Fruit fly (Drosophila melanogaster) whole organism, embryonic: ENCODE data around the gene CheB38b.
A peak's percentile ranks its signal among the peaks of the same experiment; 100 is the strongest.

Source experiments
- Atf6 ChIP-seq: fragments of 200-800 bp; sonication (Bioruptor generic); IDR thresholded peaks from 2 replicates; pipeline ENCODE4 v1.3.6; 2022; ENCODE audit warnings: missing biosample characterization, missing genetic modification characterization
- B-H2 ChIP-seq: fragments of 200-800 bp; sonication (Bioruptor generic); optimal IDR thresholded peaks from 2 replicates; lab custom pipeline; 2018; ENCODE audit warnings: missing biosample characterization, mild to moderate bottlenecking, missing genetic modification characterization
- Bgb ChIP-seq: fragments of 200-800 bp; sonication (Bioruptor generic); IDR thresholded peaks from 2 replicates; pipeline ENCODE4 v1.3.6; 2022; ENCODE audit warnings: missing biosample characterization, missing genetic modification characterization; ENCODE audit not compliant: partially characterized antibody
- CG10274 ChIP-seq: fragments of 200-800 bp; sonication (Bioruptor generic); optimal IDR thresholded peaks from 3 replicates; lab custom pipeline; 2017; ENCODE audit warnings: missing biosample characterization, mild to moderate bottlenecking, missing genetic modification characterization
- CG10654 ChIP-seq: fragments of 200-800 bp; sonication (Bioruptor generic); optimal IDR thresholded peaks from 2 replicates; lab custom pipeline; 2016; ENCODE audit warnings: missing biosample characterization, missing genetic modification characterization
- CG10959 ChIP-seq: fragments of 200-800 bp; sonication (Bioruptor generic); IDR thresholded peaks from 2 replicates; pipeline ENCODE4 v1.3.6; 2022; ENCODE audit warnings: missing biosample characterization, missing genetic modification characterization
- CG11398 ChIP-seq: fragments of 200-800 bp; sonication (Bioruptor generic); optimal IDR thresholded peaks from 2 replicates; lab custom pipeline; 2016; ENCODE audit warnings: missing biosample characterization, missing genetic modification characterization
- CG12071 ChIP-seq: fragments of 200-800 bp; sonication (Bioruptor generic); optimal IDR thresholded peaks from 3 replicates; lab custom pipeline; 2018; ENCODE audit warnings: missing biosample characterization, mild to moderate bottlenecking, missing genetic modification characterization
- CG13287 ChIP-seq: fragments of 200-800 bp; sonication (Bioruptor generic); IDR thresholded peaks from 2 replicates; pipeline ENCODE4 v1.3.6; 2022; ENCODE audit warnings: missing biosample characterization, missing genetic modification characterization; ENCODE audit not compliant: partially characterized antibody
- CG14441 ChIP-seq: fragments of 200-800 bp; sonication (Bioruptor generic); IDR thresholded peaks from 2 replicates; pipeline ENCODE4 v1.3.6; 2022; ENCODE audit warnings: missing biosample characterization, missing genetic modification characterization
- CG14710 ChIP-seq: fragments of 200-800 bp; sonication (Bioruptor generic); optimal IDR thresholded peaks from 3 replicates; lab custom pipeline; 2019; ENCODE audit warnings: missing biosample characterization, mild to moderate bottlenecking, missing genetic modification characterization, moderate library complexity
- CG15601 ChIP-seq: fragments of 200-800 bp; sonication (Bioruptor generic); optimal IDR thresholded peaks from 3 replicates; lab custom pipeline; 2019; ENCODE audit warnings: missing biosample characterization, mild to moderate bottlenecking, missing genetic modification characterization, moderate library complexity
- CG17829 ChIP-seq: fragments of 200-800 bp; optimal IDR thresholded peaks from 2 replicates; lab custom pipeline; 2019; ENCODE audit warnings: missing biosample characterization, mild to moderate bottlenecking, missing genetic modification characterization, moderate library complexity
- CG2678 ChIP-seq: fragments of 200-800 bp; sonication (Bioruptor generic); optimal IDR thresholded peaks from 3 replicates; lab custom pipeline; 2019; ENCODE audit warnings: missing biosample characterization, mild to moderate bottlenecking, missing genetic modification characterization, moderate library complexity
- CG2712 ChIP-seq: fragments of 200-800 bp; optimal IDR thresholded peaks from 3 replicates; lab custom pipeline; 2019; ENCODE audit warnings: missing biosample characterization, mild to moderate bottlenecking, missing genetic modification characterization, moderate library complexity
- CG3281 ChIP-seq: fragments of 200-800 bp; sonication (Bioruptor generic); optimal IDR thresholded peaks from 3 replicates; lab custom pipeline; 2017; ENCODE audit warnings: missing biosample characterization, mild to moderate bottlenecking, missing genetic modification characterization
- CG33213 ChIP-seq: fragments of 200-800 bp; sonication (Bioruptor generic); optimal IDR thresholded peaks from 3 replicates; lab custom pipeline; 2016; ENCODE audit warnings: missing biosample characterization, missing genetic modification characterization
- CG3407 ChIP-seq: fragments of 200-800 bp; sonication (Bioruptor generic); optimal IDR thresholded peaks from 2 replicates; lab custom pipeline; 2018; ENCODE audit warnings: missing biosample characterization, mild to moderate bottlenecking, missing genetic modification characterization
- CG4730 ChIP-seq: fragments of 200-800 bp; sonication (Bioruptor generic); IDR thresholded peaks from 2 replicates; pipeline ENCODE4 v1.3.6; 2022; ENCODE audit warnings: missing biosample characterization, missing genetic modification characterization
- CG7372 ChIP-seq: fragments of 200-800 bp; sonication (Bioruptor generic); IDR thresholded peaks from 2 replicates; pipeline ENCODE4 v1.3.6; 2022; ENCODE audit warnings: missing biosample characterization, missing genetic modification characterization
- CG8281 ChIP-seq: fragments of 200-800 bp; sonication (Bioruptor generic); optimal IDR thresholded peaks from 2 replicates; lab custom pipeline; 2018; ENCODE audit warnings: missing biosample characterization, mild to moderate bottlenecking, missing genetic modification characterization, moderate library complexity
- CG8290 ChIP-seq, 3 experiments: fragments of 200-800 bp; sonication (Bioruptor generic); optimal IDR thresholded peaks; 2 replicates each; lab custom pipeline; 2016 to 2019; ENCODE audit warnings: missing biosample characterization in 3 of 3, missing genetic modification characterization in 3 of 3, mild to moderate bottlenecking in 2 of 3, moderate library complexity in 1 of 3
- CG9876 ChIP-seq: fragments of 200-800 bp; sonication (Bioruptor generic); optimal IDR thresholded peaks from 2 replicates; lab custom pipeline; 2016; ENCODE audit warnings: missing biosample characterization, missing genetic modification characterization
- Deaf1 ChIP-seq: fragments of 200-800 bp; optimal IDR thresholded peaks from 3 replicates; lab custom pipeline; 2019; ENCODE audit warnings: missing biosample characterization, mild to moderate bottlenecking, missing genetic modification characterization, moderate library complexity
- Dll ChIP-seq: fragments of 200-800 bp; sonication (Bioruptor generic); IDR thresholded peaks from 4 replicates; pipeline ENCODE4 v1.3.6; 2022; ENCODE audit warnings: missing biosample characterization, missing genetic modification characterization; ENCODE audit not compliant: partially characterized antibody
- E2f1 ChIP-seq: fragments of 200-800 bp; sonication (Bioruptor generic); IDR thresholded peaks from 2 replicates; pipeline ENCODE4 v1.3.6; 2022; ENCODE audit warnings: missing biosample characterization, missing genetic modification characterization
- Fer3 ChIP-seq: fragments of 200-800 bp; sonication (Bioruptor generic); optimal IDR thresholded peaks from 2 replicates; lab custom pipeline; 2018; ENCODE audit warnings: missing biosample characterization, mild to moderate bottlenecking, missing genetic modification characterization, moderate library complexity
- MTF-1 ChIP-seq: fragments of 200-800 bp; sonication (Bioruptor generic); optimal IDR thresholded peaks from 2 replicates; lab custom pipeline; 2018; ENCODE audit warnings: missing biosample characterization, mild to moderate bottlenecking, missing genetic modification characterization, borderline replicate concordance
- Myb ChIP-seq: fragments of 200-800 bp; sonication (Bioruptor generic); optimal IDR thresholded peaks from 2 replicates; lab custom pipeline; 2016; ENCODE audit warnings: missing biosample characterization, missing genetic modification characterization
- Six4 ChIP-seq: fragments of 200-800 bp; sonication (Bioruptor generic); optimal IDR thresholded peaks from 2 replicates; lab custom pipeline; 2016; ENCODE audit warnings: missing biosample characterization, missing genetic modification characterization
- Sox102F ChIP-seq: fragments of 200-800 bp; sonication (Bioruptor generic); optimal IDR thresholded peaks from 2 replicates; lab custom pipeline; 2018; ENCODE audit warnings: missing biosample characterization, mild to moderate bottlenecking, missing genetic modification characterization, moderate library complexity
- Sry-β ChIP-seq: fragments of 200-800 bp; sonication (Bioruptor generic); optimal IDR thresholded peaks from 2 replicates; lab custom pipeline; 2018; ENCODE audit warnings: missing biosample characterization, mild to moderate bottlenecking, missing genetic modification characterization, moderate library complexity
- bab2 ChIP-seq: fragments of 200-800 bp; sonication (Bioruptor generic); optimal IDR thresholded peaks from 2 replicates; lab custom pipeline; 2016; ENCODE audit warnings: missing biosample characterization, missing genetic modification characterization
- bsh ChIP-seq, 2 experiments: fragments of 200-800 bp; sonication (Bioruptor generic); optimal IDR thresholded peaks; 2 replicates each; lab custom pipeline; 2017 to 2018; ENCODE audit warnings: mild to moderate bottlenecking in 2 of 2, missing biosample characterization in 2 of 2, missing genetic modification characterization in 2 of 2, moderate library complexity in 1 of 2
- ewg ChIP-seq: fragments of 200-800 bp; sonication (Bioruptor generic); optimal IDR thresholded peaks from 3 replicates; lab custom pipeline; 2017; ENCODE audit warnings: mild to moderate bottlenecking, missing biosample characterization, missing genetic modification reagents, missing genetic modification characterization
- fd96Cb ChIP-seq: fragments of 200-800 bp; sonication (Bioruptor generic); optimal IDR thresholded peaks from 2 replicates; lab custom pipeline; 2018; ENCODE audit warnings: missing biosample characterization, mild to moderate bottlenecking, missing genetic modification characterization, moderate library complexity
- gem ChIP-seq: fragments of 200-800 bp; sonication (Bioruptor generic); optimal IDR thresholded peaks from 2 replicates; lab custom pipeline; 2019; ENCODE audit warnings: missing biosample characterization, mild to moderate bottlenecking, missing genetic modification characterization, moderate library complexity
- gsb-n ChIP-seq: fragments of 200-800 bp; sonication (Bioruptor generic); optimal IDR thresholded peaks from 3 replicates; lab custom pipeline; 2018; ENCODE audit warnings: missing biosample characterization, mild to moderate bottlenecking, missing genetic modification characterization
- h ChIP-seq: fragments of >200 bp; optimal IDR thresholded peaks from 2 replicates; lab custom pipeline; 2017
- hkb ChIP-seq, 2 experiments: fragments of 200-800 bp in 1 of 2; fragments of >200 bp in 1 of 2; sonication (Bioruptor generic) in 1 of 2; IDR thresholded peaks in 1 of 2; optimal IDR thresholded peaks in 1 of 2; 2 replicates each; pipeline versions ENCODE4 v1.3.6 to Lab custom; 2017 to 2022; ENCODE audit warnings: missing biosample characterization in 1 of 2, missing genetic modification characterization in 1 of 2
- lov ChIP-seq, 2 experiments: fragments of 200-800 bp in 1 of 2; fragments of >200 bp in 1 of 2; sonication (Bioruptor generic) in 1 of 2; IDR thresholded peaks in 1 of 2; optimal IDR thresholded peaks in 1 of 2; 2 replicates in 1 of 2; 3 replicates in 1 of 2; pipeline versions ENCODE4 v1.3.6 to Lab custom; 2017 to 2022; ENCODE audit warnings: missing biosample characterization in 1 of 2, missing genetic modification characterization in 1 of 2
- org-1 ChIP-seq: fragments of 200-800 bp; sonication (Bioruptor generic); optimal IDR thresholded peaks from 2 replicates; lab custom pipeline; 2017; ENCODE audit warnings: missing biosample characterization, missing genetic modification characterization
- pfk ChIP-seq: fragments of 200-800 bp; sonication (Bioruptor generic); optimal IDR thresholded peaks from 2 replicates; lab custom pipeline; 2018; ENCODE audit warnings: missing biosample characterization, mild to moderate bottlenecking, missing genetic modification characterization, moderate library complexity
- ranshi ChIP-seq: fragments of 200-800 bp; sonication (Bioruptor generic); IDR thresholded peaks from 2 replicates; pipeline ENCODE4 v1.3.6; 2022; ENCODE audit warnings: missing biosample characterization, missing genetic modification characterization
- scrt ChIP-seq: fragments of 200-800 bp; sonication (Bioruptor generic); optimal IDR thresholded peaks from 2 replicates; lab custom pipeline; 2018; ENCODE audit warnings: missing biosample characterization, mild to moderate bottlenecking, missing genetic modification characterization, moderate library complexity
- seq ChIP-seq: fragments of 200-800 bp; sonication (Bioruptor generic); IDR thresholded peaks from 2 replicates; pipeline ENCODE4 v1.3.6; 2022; ENCODE audit warnings: missing biosample characterization, missing genetic modification characterization
- vnd ChIP-seq: fragments of 200-800 bp; sonication (Bioruptor generic); IDR thresholded peaks from 3 replicates; pipeline ENCODE4 v1.3.6; 2022; ENCODE audit warnings: missing biosample characterization, missing genetic modification characterization; ENCODE audit not compliant: partially characterized antibody
- zen2 ChIP-seq: fragments of 200-800 bp; sonication (Bioruptor generic); IDR thresholded peaks from 3 replicates; pipeline ENCODE4 v1.3.6; 2022; ENCODE audit warnings: missing biosample characterization, missing genetic modification characterization; ENCODE audit not compliant: partially characterized antibody

Gene CheB38b

dm6 chr2L:20797515-20797847, 19.6 kb downstream of the CheB38b start, which contains the start of gene CG9328 (continued):
- TF ChIP-seq Atf6 (GFP tag; lab: Robert Waterston, UW) (no peak), ewg (GFP tag; lab: Kevin White, UChicago) (no peak), CG14710 (tag; lab: Kevin White, UChicago) (peak; percentile 53), MTF-1 (GFP tag; lab: Kevin White, UChicago) (peak; percentile 50), hkb (optimal IDR thresholded peaks at IDR 0.05; lab: Kevin White, UChicago) (no peak), hkb (GFP tag; IDR thresholded peaks at IDR 0.05; lab: Robert Waterston, UW) (peak; percentile 62), CG2712 (tag; lab: Kevin White, UChicago) (peak; percentile 51), CG10654 (GFP tag; lab: Kevin White, UChicago) (no peak), fd96Cb (tag; lab: Kevin White, UChicago) (peak; percentile 17), B-H2 (GFP tag; lab: Kevin White, UChicago) (no peak), scrt (peak; percentile 27), lov (optimal IDR thresholded peaks at IDR 0.05; lab: Kevin White, UChicago) (no peak), lov (GFP tag; IDR thresholded peaks at IDR 0.05; lab: Robert Waterston, UW) (0 out of 3 replicates have a peak, but pooled peaks have one; percentile 18), Fer3 (peak; percentile 32), CG3281 (no peak), h (lab: Kevin White, UChicago) (no peak), Myb (GFP tag; lab: Kevin White, UChicago) (peak; percentile 19), CG10959 (GFP tag; lab: Robert Waterston, UW) (no peak), bab2 (GFP tag; lab: Kevin White, UChicago) (no peak), Bgb (GFP tag; lab: Robert Waterston, UW) (peak; percentile 72), Dll (GFP tag; lab: Robert Waterston, UW) (peak; percentile 49; the same call in 3 of the 4 replicates), CG9876 (GFP tag; lab: Kevin White, UChicago) (no peak), CG8290 (GFP tag; optimal IDR thresholded peaks at IDR 0.05; lab: Kevin White, UChicago) (no peak), CG8290 (tag; optimal IDR thresholded peaks at IDR 0.05; lab: Kevin White, UChicago) (peak in 1 of 2 experiments; percentile 85), CG33213 (GFP tag; lab: Kevin White, UChicago) (peak; percentile 44), CG15601 (peak; percentile 0), E2f1 (GFP tag; lab: Robert Waterston, UW) (no peak), vnd (GFP tag; lab: Robert Waterston, UW) (no peak), CG8281 (tag; lab: Kevin White, UChicago) (no peak), pfk (peak; percentile 30), Sox102F (GFP tag; lab: Kevin White, UChicago) (peak; percentile 19), gem (tag; lab: Kevin White, UChicago) (peak; percentile 66), CG12071 (GFP tag; lab: Kevin White, UChicago) (peak; percentile 60), CG3407 (no peak), gsb-n (tag; lab: Kevin White, UChicago) (peak; percentile 62), CG2678 (tag; lab: Kevin White, UChicago) (peak; percentile 53), org-1 (no peak), Deaf1 (tag; lab: Kevin White, UChicago) (peak; percentile 83), bsh (GFP tag; optimal IDR thresholded peaks at IDR 0.05; lab: Kevin White, UChicago) (peak in 1 of 2 experiments; percentile 15), CG7372 (GFP tag; lab: Robert Waterston, UW) (no peak), Sry-β (GFP tag; lab: Kevin White, UChicago) (peak; percentile 12), zen2 (GFP tag; lab: Robert Waterston, UW) (0 out of 3 replicates have a peak, but pooled peaks have one; percentile 52), CG14441 (GFP tag; lab: Robert Waterston, UW) (0 out of 2 replicates have a peak, but pooled peaks have one; percentile 27), seq (GFP tag; lab: Robert Waterston, UW) (peak; percentile 49; the same call in 1 of the 2 replicates), CG17829 (peak; percentile 70), Six4 (GFP tag; lab: Kevin White, UChicago) (peak; percentile 44), CG4730 (GFP tag; lab: Robert Waterston, UW) (no peak), CG13287 (peak; percentile 41), ranshi (GFP tag; lab: Robert Waterston, UW) (peak; percentile 53; the same call in 1 of the 2 replicates), CG10274 (GFP tag; lab: Kevin White, UChicago) (no peak), CG11398 (GFP tag; lab: Kevin White, UChicago) (no peak)
